Worm (Caenorhabditis elegans) whole organism, L3 larva: ENCODE measurements around the gene C44B7.5.
A peak's percentile ranks its signal among the peaks of the same experiment; 100 is the strongest.

ENCODE experiments used
- R02D3.7 ChIP-seq: fragments of 150-350 bp; optimal IDR thresholded peaks from 2 replicates; lab custom pipeline; 2014; ENCODE audit warnings: missing biosample characterization, missing genetic modification characterization
- ZK546.5 ChIP-seq: sonication (generic microtip); optimal IDR thresholded peaks from 2 replicates; lab custom pipeline; 2017; ENCODE audit warnings: missing biosample characterization, missing genetic modification characterization
- aly-2 ChIP-seq: fragments of 150-350 bp; optimal IDR thresholded peaks from 2 replicates; lab custom pipeline; 2014; ENCODE audit warnings: missing biosample characterization, missing genetic modification characterization
- ama-1 ChIP-seq: fragments of 150-350 bp; optimal IDR thresholded peaks from 2 replicates; lab custom pipeline; 2018
- ceh-16 ChIP-seq: sonication (generic microtip); optimal IDR thresholded peaks from 2 replicates; lab custom pipeline; 2017; ENCODE audit warnings: missing biosample characterization, missing genetic modification characterization
- ceh-82 ChIP-seq: fragments of 150-350 bp; optimal IDR thresholded peaks from 2 replicates; lab custom pipeline; 2014; ENCODE audit warnings: missing biosample characterization, missing genetic modification characterization
- daf-12 ChIP-seq: fragments of 150-350 bp; optimal IDR thresholded peaks from 2 replicates; lab custom pipeline; 2014; ENCODE audit warnings: missing biosample characterization, missing genetic modification reagents, missing genetic modification characterization
- egl-5 ChIP-seq: fragments of 150-350 bp; optimal IDR thresholded peaks from 2 replicates; lab custom pipeline; 2017; ENCODE audit warnings: missing biosample characterization, missing genetic modification reagents, missing genetic modification characterization, inconsistent platforms
- elt-1 ChIP-seq: fragments of 150-350 bp; optimal IDR thresholded peaks from 2 replicates; lab custom pipeline; 2014; ENCODE audit warnings: missing biosample characterization, missing genetic modification characterization
- elt-2 ChIP-seq: sonication (generic microtip); optimal IDR thresholded peaks from 2 replicates; lab custom pipeline; 2016; ENCODE audit warnings: missing genetic modification reagents, mild to moderate bottlenecking, missing genetic modification characterization, missing compliant biosample characterization
- elt-3 ChIP-seq, 3 experiments: fragments of 150-350 bp in 1 of 3; sonication (generic microtip) in 2 of 3; optimal IDR thresholded peaks; 2 replicates in 2 of 3; 4 replicates in 1 of 3; lab custom pipeline; 2014 to 2017; ENCODE audit warnings: missing biosample characterization in 3 of 3, missing genetic modification characterization in 3 of 3
- fkh-10 ChIP-seq: sonication (generic microtip); optimal IDR thresholded peaks from 2 replicates; lab custom pipeline; 2017; ENCODE audit warnings: missing biosample characterization, missing genetic modification reagents, missing genetic modification characterization
- fos-1 ChIP-seq: fragments of 150-350 bp; optimal IDR thresholded peaks from 2 replicates; lab custom pipeline; 2014; ENCODE audit warnings: missing biosample characterization, missing genetic modification characterization
- hmg-11 ChIP-seq: sonication (generic microtip); optimal IDR thresholded peaks from 2 replicates; lab custom pipeline; 2016; ENCODE audit warnings: missing genetic modification characterization, missing compliant biosample characterization
- jun-1 ChIP-seq: fragments of 150-350 bp; optimal IDR thresholded peaks from 2 replicates; lab custom pipeline; 2014; ENCODE audit warnings: missing biosample characterization, missing genetic modification reagents, missing genetic modification characterization
- lin-15B ChIP-seq: fragments of 150-350 bp; optimal IDR thresholded peaks from 2 replicates; lab custom pipeline; 2014; ENCODE audit warnings: missing biosample characterization, missing genetic modification characterization
- lin-39 ChIP-seq: fragments of 150-350 bp; optimal IDR thresholded peaks from 2 replicates; lab custom pipeline; 2018; ENCODE audit warnings: missing biosample characterization, missing genetic modification reagents, missing genetic modification characterization
- lsy-12 ChIP-seq: sonication (generic microtip); optimal IDR thresholded peaks from 2 replicates; lab custom pipeline; 2016; ENCODE audit warnings: mild to moderate bottlenecking, missing genetic modification characterization, missing compliant biosample characterization
- mdl-1 ChIP-seq: fragments of 150-350 bp; optimal IDR thresholded peaks from 2 replicates; lab custom pipeline; 2014; ENCODE audit warnings: missing biosample characterization, missing genetic modification characterization
- mml-1 ChIP-seq: fragments of 150-350 bp; sonication (generic microtip); optimal IDR thresholded peaks from 3 replicates; lab custom pipeline; 2014; ENCODE audit warnings: missing biosample characterization, missing genetic modification characterization
- nfya-1 ChIP-seq: sonication (generic microtip); optimal IDR thresholded peaks from 2 replicates; lab custom pipeline; 2017; ENCODE audit warnings: missing genetic modification characterization, mild to moderate bottlenecking, missing compliant biosample characterization, antibody characterized with exemption, moderate library complexity; ENCODE audit not compliant: insufficient read depth
- nhr-11 ChIP-seq: fragments of 150-350 bp; optimal IDR thresholded peaks from 2 replicates; lab custom pipeline; 2014; ENCODE audit warnings: missing biosample characterization, missing genetic modification characterization
- nhr-12 ChIP-seq: fragments of 150-350 bp; optimal IDR thresholded peaks from 2 replicates; lab custom pipeline; 2014; ENCODE audit warnings: missing biosample characterization, missing genetic modification characterization
- nhr-23 ChIP-seq: fragments of 150-350 bp; optimal IDR thresholded peaks from 2 replicates; lab custom pipeline; 2014; ENCODE audit warnings: missing biosample characterization, missing genetic modification reagents, missing genetic modification characterization
- nhr-25 ChIP-seq: sonication (generic microtip); optimal IDR thresholded peaks from 2 replicates; lab custom pipeline; 2017; ENCODE audit warnings: missing biosample characterization, missing genetic modification characterization
- nhr-43 ChIP-seq: sonication (generic microtip); optimal IDR thresholded peaks from 2 replicates; lab custom pipeline; 2016; ENCODE audit warnings: mild to moderate bottlenecking, missing genetic modification characterization, missing compliant biosample characterization; ENCODE audit not compliant: poor library complexity, severe bottlenecking
- nhr-67 ChIP-seq: fragments of 150-350 bp; optimal IDR thresholded peaks from 2 replicates; lab custom pipeline; 2014; ENCODE audit warnings: missing biosample characterization, missing genetic modification characterization
- nhr-77 ChIP-seq: fragments of 150-350 bp; optimal IDR thresholded peaks from 2 replicates; lab custom pipeline; 2014; ENCODE audit warnings: missing biosample characterization, missing genetic modification characterization
- pha-4 ChIP-seq: fragments of 150-350 bp; optimal IDR thresholded peaks from 2 replicates; lab custom pipeline; 2014; ENCODE audit warnings: missing biosample characterization, missing genetic modification reagents, missing genetic modification characterization
- pqm-1 ChIP-seq: fragments of 150-350 bp; optimal IDR thresholded peaks from 2 replicates; lab custom pipeline; 2017; ENCODE audit warnings: missing biosample characterization, missing genetic modification characterization, inconsistent platforms
- tbx-2 ChIP-seq: sonication (generic microtip); optimal IDR thresholded peaks from 2 replicates; lab custom pipeline; 2016; ENCODE audit warnings: mild to moderate bottlenecking, missing genetic modification characterization, missing compliant biosample characterization
- unc-39 ChIP-seq: sonication (generic microtip); optimal IDR thresholded peaks from 4 replicates; lab custom pipeline; 2017; ENCODE audit warnings: missing biosample characterization, missing genetic modification characterization
- unc-62 ChIP-seq: fragments of 150-350 bp; sonication (generic microtip); optimal IDR thresholded peaks from 4 replicates; lab custom pipeline; 2014; ENCODE audit warnings: missing biosample characterization, missing genetic modification reagents, missing genetic modification characterization
- zag-1 ChIP-seq: fragments of 150-350 bp; optimal IDR thresholded peaks from 2 replicates; lab custom pipeline; 2014; ENCODE audit warnings: missing biosample characterization, missing genetic modification characterization
- ztf-11 ChIP-seq: fragments of 150-350 bp; optimal IDR thresholded peaks from 2 replicates; lab custom pipeline; 2014; ENCODE audit warnings: missing biosample characterization, missing genetic modification characterization
- ztf-4 ChIP-seq: fragments of 150-350 bp; optimal IDR thresholded peaks from 2 replicates; lab custom pipeline; 2014; ENCODE audit warnings: missing biosample characterization, missing genetic modification characterization

Gene C44B7.5

DNA sequence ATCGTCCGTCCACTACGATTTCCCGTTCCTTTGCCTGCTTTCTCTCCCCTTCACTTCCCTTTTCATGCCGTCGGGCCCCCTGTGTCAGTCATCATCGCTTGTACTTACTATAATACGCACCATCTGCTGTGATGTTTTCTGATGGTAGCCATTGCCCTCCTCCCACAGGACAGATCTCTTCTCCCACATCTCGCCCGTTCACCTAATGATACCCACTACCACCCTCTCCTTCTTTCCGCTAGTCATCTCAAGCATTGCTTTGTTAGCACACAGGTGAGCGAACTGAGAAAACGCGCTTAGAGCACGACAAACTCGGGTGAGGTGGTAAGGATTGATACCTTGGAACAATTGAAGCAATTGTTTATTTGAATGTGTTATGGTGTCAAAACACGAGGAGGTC, 41.5 kb downstream of the C44B7.5 start:
- TF ChIP-seq jun-1 (tag; lab: Kevin White, UChicago) = no peak
- TF ChIP-seq nhr-67 (tag; lab: Kevin White, UChicago) = no peak
- no peak for TF ChIP-seq nhr-77 (tag; lab: Kevin White, UChicago)
- no peak for TF ChIP-seq tbx-2 (tag; lab: Kevin White, UChicago)
- no peak for TF ChIP-seq ztf-4 (tag; lab: Kevin White, UChicago)
- TF ChIP-seq, all 47 proteins: peak for 0

- TF ChIP-seq nhr-25 (tag; lab: Kevin White, UChicago) = no peak
- TF ChIP-seq ama-1 (lab: Kevin White, UChicago) = no peak
- no peak for TF ChIP-seq tbx-2 (tag; lab: Kevin White, UChicago)
- no peak for TF ChIP-seq R02D3.7
- no peak for TF ChIP-seq jun-1 (tag; lab: Kevin White, UChicago)
- peak; percentile 20 for TF ChIP-seq nhr-43 (tag; lab: Kevin White, UChicago)
- TF ChIP-seq elt-2 = peak; percentile 34
- no peak for TF ChIP-seq egl-5 (tag; lab: Kevin White, UChicago)
- TF ChIP-seq fos-1 (tag; lab: Kevin White, UChicago) = no peak
- TF ChIP-seq lsy-12 (tag; lab: Kevin White, UChicago) = no peak
- no peak for TF ChIP-seq mdl-1
- no peak for TF ChIP-seq zag-1 (tag; lab: Kevin White, UChicago)
- TF ChIP-seq aly-2 (tag; lab: Kevin White, UChicago) = no peak
- TF ChIP-seq ztf-4 (tag; lab: Kevin White, UChicago) = no peak
- no peak for TF ChIP-seq ceh-82
- no peak for TF ChIP-seq nhr-11 (tag; lab: Kevin White, UChicago)
- TF ChIP-seq nhr-77 (tag; lab: Kevin White, UChicago) = no peak
- no peak for TF ChIP-seq nhr-12
- TF ChIP-seq nhr-23 (tag; lab: Kevin White, UChicago) = peak; percentile 38
- TF ChIP-seq ztf-11 = no peak
- TF ChIP-seq pqm-1 = no peak
- TF ChIP-seq elt-3 (tag; optimal IDR thresholded peaks at IDR 0.05; lab: Kevin White, UChicago) = peak in 1 of 3 experiments; percentile 10
- TF ChIP-seq ceh-16 = no peak
- no peak for TF ChIP-seq nfya-1 (tag; lab: Kevin White, UChicago)
- TF ChIP-seq ZK546.5 (tag; lab: Kevin White, UChicago) = no peak
- no peak for TF ChIP-seq fkh-10 (GFP tag; lab: Kevin White, UChicago)
- TF ChIP-seq mml-1 = no peak
- TF ChIP-seq unc-62 (GFP tag; lab: Kevin White, UChicago) = peak; percentile 20
- TF ChIP-seq elt-1 (tag; lab: Kevin White, UChicago) = peak; percentile 29
- TF ChIP-seq lin-39 (tag; lab: Kevin White, UChicago) = no peak
Measured at ce11 chrII:6830012-6830411, 42.4 kb downstream of the C44B7.5 start.

DNA sequence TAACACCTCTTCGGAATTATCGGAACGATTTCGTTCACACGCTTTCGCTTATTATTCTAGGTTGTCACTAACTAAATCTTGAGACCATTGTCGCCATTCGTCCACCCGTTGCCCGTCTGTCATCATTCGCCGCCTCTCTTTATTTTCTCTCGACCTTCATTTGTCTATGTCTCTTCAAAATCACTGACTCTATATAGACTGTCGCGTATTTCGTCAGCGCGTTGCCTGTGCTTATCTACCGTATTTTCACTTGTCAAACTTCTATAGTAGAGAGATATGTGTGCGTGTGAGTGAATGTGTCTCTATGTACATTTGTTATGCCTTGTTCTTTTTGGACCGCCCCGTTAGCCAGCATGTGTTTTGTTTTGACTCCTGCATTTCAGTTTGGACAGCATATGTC, 43.3 kb downstream of the C44B7.5 start:
- TF ChIP-seq unc-39 = no peak
- TF ChIP-seq nfya-1 (tag; lab: Kevin White, UChicago) = peak; percentile 52
- peak; percentile 34 for TF ChIP-seq hmg-11 (tag; lab: Kevin White, UChicago)
- no peak for TF ChIP-seq lsy-12 (tag; lab: Kevin White, UChicago)
- TF ChIP-seq ama-1 (lab: Kevin White, UChicago) = no peak
- TF ChIP-seq nhr-23 (tag; lab: Kevin White, UChicago) = peak; percentile 52
- no peak for TF ChIP-seq daf-12
- TF ChIP-seq unc-62 (GFP tag; lab: Kevin White, UChicago) = peak; percentile 74
- peak; percentile 48 for TF ChIP-seq elt-1 (tag; lab: Kevin White, UChicago)
- no peak for TF ChIP-seq zag-1 (tag; lab: Kevin White, UChicago)
- peak; percentile 42 for TF ChIP-seq jun-1 (tag; lab: Kevin White, UChicago)
- peak; percentile 79 for TF ChIP-seq nhr-25 (tag; lab: Kevin White, UChicago)
- TF ChIP-seq pha-4 = peak; percentile 74
- TF ChIP-seq elt-2 = peak; percentile 71
- TF ChIP-seq nhr-12 = no peak
- TF ChIP-seq elt-3 (tag; optimal IDR thresholded peaks at IDR 0.05; lab: Kevin White, UChicago) = peak in 1 of 3 experiments; percentile 74
- TF ChIP-seq pqm-1 = peak; percentile 51
- no peak for TF ChIP-seq lin-15B (tag; lab: Kevin White, UChicago)
